Worm (Caenorhabditis elegans): ENCODE data around the gene ent-4.

DNA sequence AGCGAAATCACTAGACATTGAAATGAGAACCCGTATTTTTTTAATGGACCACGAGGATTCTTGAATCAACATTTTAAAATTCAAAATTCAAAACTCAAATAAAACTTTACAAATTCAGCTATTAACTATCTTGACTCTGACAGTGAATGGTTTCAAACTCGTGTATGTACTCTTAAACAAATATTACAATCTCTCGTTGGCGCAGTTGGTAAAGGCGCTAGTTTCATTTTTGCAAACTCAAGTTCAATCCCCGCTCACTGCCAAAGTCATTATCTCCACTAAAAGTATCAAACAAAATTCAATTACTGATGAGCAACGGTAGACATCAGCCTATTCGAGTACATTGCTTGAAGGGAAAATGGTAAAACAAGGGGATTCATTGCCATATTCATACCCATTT lies 25.3 kb upstream of the ent-4 start:
- TF ChIP-seq lin-39 (tag; optimal IDR thresholded peaks at IDR 0.05) (no peak), aly-2 (tag; optimal IDR thresholded peaks at IDR 0.05) (no peak), R02D3.7 (tag; optimal IDR thresholded peaks at IDR 0.05) (no peak), unc-39 (tag; optimal IDR thresholded peaks at IDR 0.05) (no peak), ztf-1 (GFP tag; conservative IDR thresholded peaks at IDR 0.05) (no peak), snpc-4 (tag; optimal IDR thresholded peaks at IDR 0.05) (no peak), lin-11 (tag; optimal IDR thresholded peaks at IDR 0.05) (no peak), ceh-16 (tag; optimal IDR thresholded peaks at IDR 0.05) (no peak), mdl-1 (tag; optimal IDR thresholded peaks at IDR 0.05) (no peak)

All from whole organism, L2 larva.